Worm (Caenorhabditis elegans) whole organism, mixed stage, embryonic: Measurements from ENCODE around the gene srh-46.

Experiments
- blmp-1 ChIP-seq: fragments of 150-350 bp; optimal IDR thresholded peaks from 2 replicates; lab custom pipeline; 2014; ENCODE audit warnings: missing biosample characterization, missing genetic modification characterization
- elt-3 ChIP-seq: fragments of 150-350 bp; optimal IDR thresholded peaks from 2 replicates; lab custom pipeline; 2014; ENCODE audit warnings: missing biosample characterization, missing genetic modification characterization
- flh-1 ChIP-seq: fragments of 200-800 bp; sonication (Bioruptor generic); optimal IDR thresholded peaks from 2 replicates; lab custom pipeline; 2018; ENCODE audit warnings: mild to moderate bottlenecking, missing genetic modification characterization, moderate library complexity, missing compliant biosample characterization
- ham-2 ChIP-seq: fragments of 200-800 bp; sonication (Bioruptor generic); optimal IDR thresholded peaks from 2 replicates; lab custom pipeline; 2018; ENCODE audit warnings: mild to moderate bottlenecking, missing genetic modification characterization, missing compliant biosample characterization
- mep-1 ChIP-seq: fragments of 150-350 bp; optimal IDR thresholded peaks from 2 replicates; lab custom pipeline; 2017; ENCODE audit warnings: missing biosample characterization, missing genetic modification reagents, missing genetic modification characterization, inconsistent platforms
- nhr-12 ChIP-seq: fragments of 150-350 bp; optimal IDR thresholded peaks from 2 replicates; lab custom pipeline; 2014; ENCODE audit warnings: missing biosample characterization, missing genetic modification characterization
- nhr-28 ChIP-seq: fragments of 150-350 bp; optimal IDR thresholded peaks from 2 replicates; lab custom pipeline; 2014; ENCODE audit warnings: missing biosample characterization, missing genetic modification characterization
- snpc-4 ChIP-seq: fragments of 150-350 bp; optimal IDR thresholded peaks from 2 replicates; lab custom pipeline; 2014; ENCODE audit warnings: missing biosample characterization, missing genetic modification characterization
- unc-39 ChIP-seq: fragments of 150-350 bp; optimal IDR thresholded peaks from 2 replicates; lab custom pipeline; 2014; ENCODE audit warnings: missing biosample characterization, missing genetic modification characterization
- ztf-11 ChIP-seq: fragments of 150-350 bp; optimal IDR thresholded peaks from 2 replicates; lab custom pipeline; 2014; ENCODE audit warnings: missing biosample characterization, missing genetic modification characterization

DNA sequence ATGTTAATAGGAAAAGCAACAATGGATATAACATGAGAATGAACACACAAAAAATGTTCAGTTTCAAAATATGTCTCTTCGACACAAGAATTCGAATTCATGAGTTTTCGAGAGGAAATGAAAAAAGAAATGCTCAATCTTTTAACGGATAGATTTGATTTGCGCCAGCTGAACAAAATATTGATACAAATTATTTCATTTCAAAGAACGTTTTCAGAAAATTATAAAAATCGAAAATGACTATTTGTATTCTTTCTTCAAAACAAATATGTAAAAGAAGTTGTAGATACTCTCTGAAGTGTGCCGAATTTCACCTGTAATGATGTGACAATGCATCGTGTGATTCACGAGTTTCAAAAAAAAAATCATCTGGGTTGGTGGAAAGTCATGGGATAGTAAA is 2.1 kb downstream of the srh-46 start, which contains the start of gene srh-47:
- TF ChIP-seq ztf-11 (tag; lab: Kevin White, UChicago): no peak
- TF ChIP-seq blmp-1 (tag; lab: Kevin White, UChicago): no peak
- no peak for TF ChIP-seq elt-3 (tag; lab: Kevin White, UChicago)
- TF ChIP-seq unc-39 (tag; lab: Kevin White, UChicago): no peak
- no peak for TF ChIP-seq ham-2
- no peak for TF ChIP-seq snpc-4
- no peak for TF ChIP-seq nhr-12 (tag; lab: Kevin White, UChicago)
- TF ChIP-seq nhr-28: no peak
- TF ChIP-seq mep-1 (tag; lab: Kevin White, UChicago): no peak
- no peak for TF ChIP-seq flh-1 (GFP tag; lab: Kevin White, UChicago)
